Worm (Caenorhabditis elegans) whole organism, mixed stage, embryonic: ENCODE results near the gene str-81.

Source experiments
- M03D4.4 ChIP-seq: sonication (generic microtip); optimal IDR thresholded peaks from 2 replicates; lab custom pipeline; 2017; ENCODE audit warnings: mild to moderate bottlenecking, missing genetic modification characterization, missing compliant biosample characterization
- bed-3 ChIP-seq: fragments of 200-800 bp; sonication (Bioruptor generic); optimal IDR thresholded peaks from 3 replicates; lab custom pipeline; 2018; ENCODE audit warnings: mild to moderate bottlenecking, missing genetic modification characterization, moderate library complexity, missing compliant biosample characterization
- ceh-39 ChIP-seq: fragments of 150-350 bp; optimal IDR thresholded peaks from 2 replicates; lab custom pipeline; 2014; ENCODE audit warnings: missing biosample characterization, missing genetic modification characterization
- ceh-43 ChIP-seq: fragments of 200-800 bp; sonication (Bioruptor generic); optimal IDR thresholded peaks from 2 replicates; lab custom pipeline; 2018; ENCODE audit warnings: mild to moderate bottlenecking, missing genetic modification characterization, moderate library complexity, missing compliant biosample characterization
- ceh-83 ChIP-seq: fragments of 200-800 bp; sonication (Bioruptor generic); optimal IDR thresholded peaks from 2 replicates; lab custom pipeline; 2018; ENCODE audit warnings: mild to moderate bottlenecking, missing genetic modification characterization, missing compliant biosample characterization
- ces-1 ChIP-seq: fragments of 150-350 bp; optimal IDR thresholded peaks from 2 replicates; lab custom pipeline; 2014; ENCODE audit warnings: missing biosample characterization, missing genetic modification reagents, missing genetic modification characterization
- cnd-1 ChIP-seq: fragments of 200-800 bp; sonication (Bioruptor generic); optimal IDR thresholded peaks from 2 replicates; lab custom pipeline; 2018; ENCODE audit warnings: mild to moderate bottlenecking, missing genetic modification characterization, missing compliant biosample characterization
- drap-1 ChIP-seq: fragments of 200-800 bp; sonication (Bioruptor generic); optimal IDR thresholded peaks from 3 replicates; lab custom pipeline; 2018; ENCODE audit warnings: mild to moderate bottlenecking, missing genetic modification characterization, missing compliant biosample characterization
- elt-1 ChIP-seq: sonication (generic microtip); optimal IDR thresholded peaks from 2 replicates; lab custom pipeline; 2017; ENCODE audit warnings: missing genetic modification characterization, mild to moderate bottlenecking, missing compliant biosample characterization, antibody characterized with exemption, moderate library complexity, borderline replicate concordance; ENCODE audit not compliant: insufficient read depth
- elt-3 ChIP-seq: fragments of 150-350 bp; optimal IDR thresholded peaks from 2 replicates; lab custom pipeline; 2014; ENCODE audit warnings: missing biosample characterization, missing genetic modification characterization
- flh-1 ChIP-seq: fragments of 200-800 bp; sonication (Bioruptor generic); optimal IDR thresholded peaks from 2 replicates; lab custom pipeline; 2018; ENCODE audit warnings: mild to moderate bottlenecking, missing genetic modification characterization, moderate library complexity, missing compliant biosample characterization
- ham-2 ChIP-seq: fragments of 200-800 bp; sonication (Bioruptor generic); optimal IDR thresholded peaks from 2 replicates; lab custom pipeline; 2018; ENCODE audit warnings: mild to moderate bottlenecking, missing genetic modification characterization, missing compliant biosample characterization
- hlh-1 ChIP-seq: fragments of 150-350 bp; optimal IDR thresholded peaks from 2 replicates; lab custom pipeline; 2014; ENCODE audit warnings: missing biosample characterization, missing genetic modification reagents, missing genetic modification characterization
- lin-13 ChIP-seq: fragments of 150-350 bp; optimal IDR thresholded peaks from 2 replicates; lab custom pipeline; 2014; ENCODE audit warnings: missing biosample characterization, missing genetic modification characterization
- lin-32 ChIP-seq: fragments of 200-800 bp; sonication (Bioruptor generic); optimal IDR thresholded peaks from 2 replicates; lab custom pipeline; 2018; ENCODE audit warnings: mild to moderate bottlenecking, missing genetic modification characterization, missing compliant biosample characterization
- lsy-2 ChIP-seq: fragments of 150-350 bp; optimal IDR thresholded peaks from 2 replicates; lab custom pipeline; 2014; ENCODE audit warnings: missing biosample characterization, missing genetic modification characterization
- mab-5 ChIP-seq: fragments of 150-350 bp; optimal IDR thresholded peaks from 2 replicates; lab custom pipeline; 2014; ENCODE audit warnings: missing biosample characterization, missing genetic modification characterization
- mep-1 ChIP-seq: fragments of 150-350 bp; optimal IDR thresholded peaks from 2 replicates; lab custom pipeline; 2017; ENCODE audit warnings: missing biosample characterization, missing genetic modification reagents, missing genetic modification characterization, inconsistent platforms
- nhr-2 ChIP-seq: fragments of 150-350 bp; optimal IDR thresholded peaks from 2 replicates; lab custom pipeline; 2014; ENCODE audit warnings: missing biosample characterization, missing genetic modification characterization
- nhr-237 ChIP-seq: fragments of 150-350 bp; optimal IDR thresholded peaks from 2 replicates; lab custom pipeline; 2014; ENCODE audit warnings: missing biosample characterization, missing genetic modification characterization
- nhr-28 ChIP-seq: fragments of 150-350 bp; optimal IDR thresholded peaks from 2 replicates; lab custom pipeline; 2014; ENCODE audit warnings: missing biosample characterization, missing genetic modification characterization
- nhr-76 ChIP-seq: sonication (generic microtip); optimal IDR thresholded peaks from 2 replicates; lab custom pipeline; 2017; ENCODE audit warnings: missing biosample characterization, missing genetic modification characterization
- pha-4 ChIP-seq: fragments of 150-350 bp; optimal IDR thresholded peaks from 2 replicates; lab custom pipeline; 2018; ENCODE audit warnings: missing biosample characterization, missing genetic modification reagents, missing genetic modification characterization
- sem-2 ChIP-seq: fragments of 200-800 bp; sonication (Bioruptor generic); optimal IDR thresholded peaks from 2 replicates; lab custom pipeline; 2018; ENCODE audit warnings: mild to moderate bottlenecking, missing genetic modification characterization, missing compliant biosample characterization
- snpc-4 ChIP-seq: fragments of 150-350 bp; optimal IDR thresholded peaks from 2 replicates; lab custom pipeline; 2014; ENCODE audit warnings: missing biosample characterization, missing genetic modification characterization
- sptf-1 ChIP-seq: sonication (generic microtip); optimal IDR thresholded peaks from 2 replicates; lab custom pipeline; 2017; ENCODE audit warnings: mild to moderate bottlenecking, missing genetic modification characterization, moderate library complexity, missing compliant biosample characterization
- tbx-8 ChIP-seq: fragments of 200-800 bp; sonication (Bioruptor generic); optimal IDR thresholded peaks from 2 replicates; lab custom pipeline; 2018; ENCODE audit warnings: mild to moderate bottlenecking, missing genetic modification characterization, moderate library complexity, missing compliant biosample characterization
- unc-120 ChIP-seq: sonication (generic microtip); optimal IDR thresholded peaks from 2 replicates; lab custom pipeline; 2017; ENCODE audit warnings: missing genetic modification characterization, missing compliant biosample characterization; ENCODE audit not compliant: poor library complexity, severe bottlenecking
- unc-39 ChIP-seq: fragments of 150-350 bp; optimal IDR thresholded peaks from 2 replicates; lab custom pipeline; 2014; ENCODE audit warnings: missing biosample characterization, missing genetic modification characterization
- unc-62 ChIP-seq: fragments of 150-350 bp; optimal IDR thresholded peaks from 2 replicates; lab custom pipeline; 2014; ENCODE audit warnings: missing biosample characterization, missing genetic modification reagents, missing genetic modification characterization
- ztf-11 ChIP-seq: fragments of 150-350 bp; optimal IDR thresholded peaks from 2 replicates; lab custom pipeline; 2014; ENCODE audit warnings: missing biosample characterization, missing genetic modification characterization

The str-81 gene

DNA sequence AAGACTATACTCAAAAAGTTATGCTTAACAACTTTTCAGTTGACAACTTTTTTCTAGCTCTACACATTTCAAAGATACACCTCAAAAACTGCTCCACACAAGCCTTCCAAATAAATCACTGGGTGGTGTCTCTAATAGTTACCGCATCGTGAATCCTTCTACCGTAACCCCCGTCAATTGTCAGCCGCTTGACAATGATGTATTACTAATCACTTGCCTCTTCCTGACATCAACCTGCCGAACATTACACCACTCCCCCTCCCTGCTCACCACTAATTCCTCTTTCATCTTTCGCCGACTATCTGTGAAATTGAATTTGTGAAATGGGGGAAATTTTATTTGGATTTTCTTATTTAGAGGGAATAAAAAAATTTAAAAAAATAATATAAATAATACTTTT is 69.2 kb downstream of the str-81 start:
- TF ChIP-seq drap-1 (GFP tag; lab: Kevin White, UChicago) (no peak), nhr-76 (tag; lab: Kevin White, UChicago) (no peak), hlh-1 (tag; lab: Kevin White, UChicago) (peak; percentile 38), bed-3 (no peak), pha-4 (tag; lab: Kevin White, UChicago) (no peak), unc-62 (GFP tag; lab: Kevin White, UChicago) (peak; percentile 83), lsy-2 (tag; lab: Kevin White, UChicago) (peak; percentile 45)

DNA sequence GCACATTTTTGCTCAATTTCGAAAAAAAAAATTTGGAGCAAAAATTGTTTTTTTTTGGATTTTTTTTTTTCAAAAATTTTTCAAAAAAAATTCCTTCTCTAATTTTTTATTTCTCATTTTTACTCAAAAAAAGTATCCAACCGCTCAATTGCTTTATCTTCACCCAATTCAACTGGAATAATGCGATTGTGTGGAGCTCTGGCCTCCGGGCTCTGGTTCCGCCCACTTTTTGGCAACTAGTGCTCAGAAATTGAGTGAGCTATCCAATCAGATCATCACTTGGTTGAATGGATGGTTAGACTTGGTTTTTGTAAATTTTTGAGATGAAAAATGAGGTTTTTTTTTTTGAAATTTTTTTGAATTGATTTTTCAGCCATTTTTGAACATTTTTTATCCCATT is 72.0 kb downstream of the str-81 start:
- TF ChIP-seq elt-1 (tag; lab: Kevin White, UChicago) = no peak
- peak; percentile 70 for TF ChIP-seq ces-1 (GFP tag; lab: Kevin White, UChicago)

DNA sequence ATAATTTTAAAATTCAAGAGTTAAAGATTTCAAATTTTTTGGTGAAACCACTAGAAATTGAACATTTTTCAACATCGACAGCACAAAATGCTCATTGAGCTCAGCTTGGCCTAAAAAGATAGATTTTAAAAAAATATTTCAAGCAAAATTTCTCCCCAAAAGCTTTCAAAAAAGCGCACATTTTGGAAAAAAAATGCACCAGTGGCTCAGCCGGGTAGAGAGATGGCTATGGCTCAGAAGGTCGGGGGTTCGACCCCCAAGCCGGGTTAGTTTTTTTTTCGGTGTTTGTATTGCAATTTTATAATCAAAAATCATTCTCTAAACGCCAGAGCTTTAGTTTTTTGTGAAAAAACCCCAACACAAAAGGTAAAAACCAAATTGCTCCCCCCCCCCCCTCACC is 73.1 kb downstream of the str-81 start:
- TF ChIP-seq unc-62 (GFP tag; lab: Kevin White, UChicago) (no peak), ceh-39 (tag; lab: Kevin White, UChicago) (no peak), tbx-8 (GFP tag; lab: Kevin White, UChicago) (no peak), nhr-28 (tag; lab: Kevin White, UChicago) (no peak), M03D4.4 (tag; lab: Kevin White, UChicago) (no peak), nhr-237 (no peak), pha-4 (tag; lab: Kevin White, UChicago) (no peak), snpc-4 (tag; lab: Kevin White, UChicago) (no peak), elt-3 (tag; lab: Kevin White, UChicago) (no peak), ztf-11 (no peak), unc-39 (tag; lab: Kevin White, UChicago) (no peak), mep-1 (tag; lab: Kevin White, UChicago) (no peak), ceh-83 (GFP tag; lab: Kevin White, UChicago) (no peak), lin-13 (tag; lab: Kevin White, UChicago) (no peak), lin-32 (GFP tag; lab: Kevin White, UChicago) (no peak), ces-1 (GFP tag; lab: Kevin White, UChicago) (no peak), hlh-1 (tag; lab: Kevin White, UChicago) (no peak), ceh-43 (GFP tag; lab: Kevin White, UChicago) (no peak), mab-5 (tag; lab: Kevin White, UChicago) (no peak)

DNA sequence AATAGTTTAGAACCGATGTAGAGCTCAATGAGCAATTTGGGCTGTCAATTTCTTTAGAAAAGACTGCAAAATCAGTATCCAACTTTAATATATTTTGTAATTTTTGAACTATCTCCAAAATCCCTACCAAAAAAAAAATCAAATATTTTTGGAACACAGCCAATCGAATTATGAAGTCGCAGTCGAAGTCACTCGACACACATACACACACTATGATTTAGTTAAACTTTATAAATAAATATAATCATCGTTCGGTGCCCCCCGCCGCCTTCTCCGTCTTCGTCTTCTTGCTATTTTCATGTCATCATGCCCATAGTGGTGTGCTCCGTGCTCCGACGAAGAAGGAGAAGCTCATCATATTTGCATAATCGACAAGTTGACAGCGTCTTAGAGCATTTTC is 73.8 kb downstream of the str-81 start:
- peak; percentile 85 for TF ChIP-seq ces-1 (GFP tag; lab: Kevin White, UChicago)
- no peak for TF ChIP-seq nhr-2 (tag; lab: Kevin White, UChicago)

DNA sequence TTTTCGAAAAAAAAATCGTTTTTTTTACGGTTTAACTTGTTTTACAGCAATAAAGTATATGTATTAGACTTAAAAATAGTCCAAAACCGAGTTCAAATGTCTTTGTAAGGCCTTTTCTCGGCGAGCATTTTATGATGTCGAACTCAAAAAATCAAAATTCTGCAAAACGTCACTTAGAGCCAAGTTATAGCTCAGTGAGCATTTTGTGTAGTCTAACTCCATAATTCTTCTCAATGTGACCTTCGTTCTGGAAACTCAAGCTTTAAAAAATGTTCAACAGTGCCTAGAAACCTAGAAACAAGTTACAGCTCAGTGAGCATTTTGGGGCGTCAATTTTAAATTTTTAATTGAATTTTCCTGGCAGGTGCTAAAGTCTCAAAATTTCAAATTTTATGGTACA is 75.2 kb downstream of the str-81 start:
- TF ChIP-seq ceh-43 (GFP tag; lab: Kevin White, UChicago) = no peak
- no peak for TF ChIP-seq ceh-83 (GFP tag; lab: Kevin White, UChicago)
- no peak for TF ChIP-seq mab-5 (tag; lab: Kevin White, UChicago)
- TF ChIP-seq hlh-1 (tag; lab: Kevin White, UChicago) = no peak
- TF ChIP-seq unc-62 (GFP tag; lab: Kevin White, UChicago) = no peak
- TF ChIP-seq sptf-1 (tag; lab: Kevin White, UChicago) = no peak
- no peak for TF ChIP-seq sem-2 (GFP tag; lab: Kevin White, UChicago)
- TF ChIP-seq lsy-2 (tag; lab: Kevin White, UChicago) = no peak
- TF ChIP-seq cnd-1 (tag; lab: Kevin White, UChicago) = no peak
- no peak for TF ChIP-seq unc-120 (tag; lab: Kevin White, UChicago)
- TF ChIP-seq flh-1 (GFP tag; lab: Kevin White, UChicago) = no peak
- TF ChIP-seq pha-4 (tag; lab: Kevin White, UChicago) = no peak
- no peak for TF ChIP-seq ham-2 (GFP tag; lab: Kevin White, UChicago)
- no peak for TF ChIP-seq elt-3 (tag; lab: Kevin White, UChicago)
